Worm (Caenorhabditis elegans): Measurements from ENCODE around the gene nos-3.

nos-3 gene

DNA sequence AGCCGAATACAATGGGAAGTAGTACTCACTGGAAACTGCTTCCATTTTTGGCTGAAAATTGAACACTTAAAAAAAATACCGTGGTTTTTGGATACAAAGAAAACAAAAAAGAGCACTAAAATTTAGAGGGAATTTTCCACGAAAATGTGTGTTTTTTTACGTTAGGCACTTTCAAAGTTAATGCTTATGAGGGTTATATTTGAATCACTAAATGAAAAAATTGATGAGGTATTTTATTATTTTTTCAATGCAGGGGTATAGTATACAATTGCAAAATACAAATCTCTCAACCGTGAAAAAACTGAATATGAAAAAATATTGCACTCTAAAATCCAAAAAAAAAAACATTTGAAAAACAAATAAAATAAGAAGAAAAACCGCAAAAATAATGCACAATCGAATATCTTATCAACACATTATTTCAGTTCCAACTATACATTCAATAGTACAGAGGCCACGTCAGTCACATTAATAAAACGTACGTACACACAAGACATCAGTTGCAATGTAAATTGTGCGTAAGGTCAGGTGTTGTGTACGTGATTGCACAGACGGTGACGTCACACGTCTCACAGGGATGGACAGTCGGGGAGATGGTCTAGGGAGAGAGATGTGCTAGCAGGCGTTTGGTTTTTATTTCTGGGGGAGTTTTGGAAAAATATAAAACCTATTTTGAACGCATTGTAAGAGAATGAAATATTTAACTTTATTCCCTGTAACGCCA is 23.8 kb downstream of the nos-3 start, which contains the start of gene aqp-10 (continued):
- peak; percentile 79 for TF ChIP-seq dmd-6 (GFP tag; IDR thresholded peaks at IDR 0.05)
- no peak for TF ChIP-seq snpc-1.2 (GFP tag; IDR thresholded peaks at IDR 0.05)
- peak; percentile 70 for TF ChIP-seq hmg-1.1 (GFP tag; IDR thresholded peaks at IDR 0.05)
- TF ChIP-seq tra-1 (GFP tag; IDR thresholded peaks at IDR 0.05) = no peak
- no peak for TF ChIP-seq Y48G9A.11 (GFP tag; IDR thresholded peaks at IDR 0.05)
- peak; percentile 86 for TF ChIP-seq aha-1 (tag)
- no peak for TF ChIP-seq madf-9 (GFP tag; conservative IDR thresholded peaks at IDR 0.05)
- TF ChIP-seq ceh-82 (tag; optimal IDR thresholded peaks at IDR 0.05) = no peak
- TF ChIP-seq zip-11 (GFP tag; IDR thresholded peaks at IDR 0.05) = no peak
- no peak for TF ChIP-seq madf-5 (GFP tag; IDR thresholded peaks at IDR 0.05)
- TF ChIP-seq unc-62 (GFP tag; optimal IDR thresholded peaks at IDR 0.05 in 1 of 2) = no peak
- no peak for TF ChIP-seq unc-62 (tag; optimal IDR thresholded peaks at IDR 0.05)
- TF ChIP-seq nhr-111 (GFP tag; optimal IDR thresholded peaks at IDR 0.05) = no peak
- TF ChIP-seq ZK546.5 (tag; optimal IDR thresholded peaks at IDR 0.05) = no peak
- TF ChIP-seq lin-15B (tag; optimal IDR thresholded peaks at IDR 0.05) = no peak
- TF ChIP-seq duxl-1 (tag; optimal IDR thresholded peaks at IDR 0.05; ENCODE audit: poor library complexity) = no peak
- no peak for TF ChIP-seq ztf-11 (tag; optimal IDR thresholded peaks at IDR 0.05)
- TF ChIP-seq nhr-102 (tag; optimal IDR thresholded peaks at IDR 0.05) = peak; percentile 76
- peak; percentile 73 for TF ChIP-seq pqm-1 (tag; optimal IDR thresholded peaks at IDR 0.05)
- no peak for TF ChIP-seq skn-1 (tag; optimal IDR thresholded peaks at IDR 0.05)
- peak; percentile 70 for TF ChIP-seq nhr-28 (tag; optimal IDR thresholded peaks at IDR 0.05)
- TF ChIP-seq nhr-6 (tag; optimal IDR thresholded peaks at IDR 0.05) = peak; percentile 74
- no peak for TF ChIP-seq gei-8 (GFP tag; optimal IDR thresholded peaks at IDR 0.05)
- no peak for TF ChIP-seq nhr-42 (GFP tag; IDR thresholded peaks at IDR 0.05)
- peak; percentile 29 for TF ChIP-seq rbr-2 (tag; optimal IDR thresholded peaks at IDR 0.05)
- TF ChIP-seq aly-2 (tag; optimal IDR thresholded peaks at IDR 0.05) = no peak
- peak; percentile 15 for TF ChIP-seq spr-1 (tag; optimal IDR thresholded peaks at IDR 0.05)
- no peak for TF ChIP-seq R02D3.7 (tag; optimal IDR thresholded peaks at IDR 0.05)
- TF ChIP-seq nhr-76 (tag; optimal IDR thresholded peaks at IDR 0.05) = no peak
- no peak for TF ChIP-seq F37D6.2 (tag; optimal IDR thresholded peaks at IDR 0.05)
- TF ChIP-seq daf-16 (GFP tag; optimal IDR thresholded peaks at IDR 0.05) = peak in 1 of 2 experiments; percentile 68
- TF ChIP-seq daf-16 (tag; optimal IDR thresholded peaks at IDR 0.05) = peak; percentile 80
- TF ChIP-seq sdz-12 (GFP tag; optimal IDR thresholded peaks at IDR 0.05) = no peak
- TF ChIP-seq lin-38 (GFP tag; IDR thresholded peaks at IDR 0.05) = peak; percentile 51
- TF ChIP-seq nhr-41 (GFP tag; IDR thresholded peaks at IDR 0.05) = no peak
- no peak for TF ChIP-seq dmd-9 (GFP tag; IDR thresholded peaks at IDR 0.05)
- no peak for TF ChIP-seq lin-13 (GFP tag; optimal IDR thresholded peaks at IDR 0.05)
- TF ChIP-seq nhr-237 (tag; optimal IDR thresholded peaks at IDR 0.05) = no peak
- peak; percentile 80 for TF ChIP-seq hlh-11 (tag; optimal IDR thresholded peaks at IDR 0.05)
- no peak for TF ChIP-seq D1046.2 (GFP tag; IDR thresholded peaks at IDR 0.05)
- no peak for TF ChIP-seq ceh-32 (tag; optimal IDR thresholded peaks at IDR 0.05; ENCODE audit: poor library complexity)
- TF ChIP-seq vab-7 (GFP tag; IDR thresholded peaks at IDR 0.05) = no peak
- TF ChIP-seq mes-2 (tag; optimal IDR thresholded peaks at IDR 0.05; ENCODE audit: poor library complexity, severe bottlenecking) = peak; percentile 62
- no peak for TF ChIP-seq ZK337.2 (GFP tag; IDR thresholded peaks at IDR 0.05)
- peak; percentile 35 for TF ChIP-seq nhr-77 (tag; optimal IDR thresholded peaks at IDR 0.05)
- TF ChIP-seq fkh-10 (GFP tag; optimal IDR thresholded peaks at IDR 0.05) = no peak
- TF ChIP-seq Y105C5A.15 (GFP tag; IDR thresholded peaks at IDR 0.05) = no peak
- peak; percentile 45 for TF ChIP-seq nhr-48 (tag; optimal IDR thresholded peaks at IDR 0.05)
- 0 out of 2 replicates have a peak, but pooled peaks have one; percentile 28 for TF ChIP-seq arid-1 (GFP tag; conservative IDR thresholded peaks at IDR 0.05)
- TF ChIP-seq attf-4 (tag; optimal IDR thresholded peaks at IDR 0.05) = no peak
- TF ChIP-seq tag-97 (GFP tag; IDR thresholded peaks at IDR 0.05) = no peak
- 0 out of 2 replicates have a peak, but pooled peaks have one; percentile 23 for TF ChIP-seq mxl-2 (GFP tag; conservative IDR thresholded peaks at IDR 0.05)
